Fruit fly (Drosophila melanogaster): ENCODE measurements around the gene Hsp60A.

Gene Hsp60A

dm6 chrX:11108845-11109450 lies 666 bp downstream of the Hsp60A start (continued):
- TF ChIP-seq vnd (GFP tag; IDR thresholded peaks at IDR 0.05; ENCODE audit: partially characterized antibody), result no peak
- no peak for TF ChIP-seq Dek (tag; optimal IDR thresholded peaks at IDR 0.05)
- TF ChIP-seq pum (GFP tag; optimal IDR thresholded peaks at IDR 0.05), result no peak
- TF ChIP-seq Drgx (GFP tag; IDR thresholded peaks at IDR 0.05), result peak; percentile 16; the same call in 1 of the 2 replicates
- TF ChIP-seq CG4360 (GFP tag; IDR thresholded peaks at IDR 0.05), result no peak
- no peak for TF ChIP-seq CG8281 (tag; optimal IDR thresholded peaks at IDR 0.05)
- no peak for TF ChIP-seq CG43689 (GFP tag; IDR thresholded peaks at IDR 0.05)
- TF ChIP-seq croc (GFP tag; conservative IDR thresholded peaks at IDR 0.05), result no peak
- TF ChIP-seq CG14014 (GFP tag; IDR thresholded peaks at IDR 0.05), result peak; percentile 19; the same call in 1 of the 2 replicates
- no peak for TF ChIP-seq mld (GFP tag; IDR thresholded peaks at IDR 0.05; ENCODE audit: partially characterized antibody)
- no peak for TF ChIP-seq pho (GFP tag; optimal IDR thresholded peaks at IDR 0.05)
- TF ChIP-seq Vsx1 (GFP tag; optimal IDR thresholded peaks at IDR 0.05), result no peak
- TF ChIP-seq CG11456 (GFP tag; IDR thresholded peaks at IDR 0.05), result 0 out of 3 replicates have a peak, but pooled peaks have one; percentile 23
- peak in 1 of 2 experiments; percentile 31 for TF ChIP-seq bsh (GFP tag; optimal IDR thresholded peaks at IDR 0.05)
- TF ChIP-seq sc (optimal IDR thresholded peaks at IDR 0.05), result no peak
- no peak for TF ChIP-seq sc (GFP tag; optimal IDR thresholded peaks at IDR 0.05)
- TF ChIP-seq Neu2 (GFP tag; optimal IDR thresholded peaks at IDR 0.05; ENCODE audit: borderline replicate concordance), result no peak
- TF ChIP-seq CG16779 (GFP tag; IDR thresholded peaks at IDR 0.05), result no peak
- TF ChIP-seq CG31224 (GFP tag; IDR thresholded peaks at IDR 0.05), result no peak
- TF ChIP-seq HLH3B (GFP tag; IDR thresholded peaks at IDR 0.05), result peak; percentile 45
- no peak for TF ChIP-seq CG32767 (GFP tag; IDR thresholded peaks at IDR 0.05)
- TF ChIP-seq CG2120 (GFP tag; optimal IDR thresholded peaks at IDR 0.05), result peak; percentile 30
- no peak for TF ChIP-seq CG9797 (GFP tag; optimal IDR thresholded peaks at IDR 0.05)
- TF ChIP-seq CG14441 (GFP tag; IDR thresholded peaks at IDR 0.05), result peak; percentile 14; the same call in 1 of the 2 replicates
- TF ChIP-seq Sox102F (GFP tag; optimal IDR thresholded peaks at IDR 0.05), result no peak
- no peak for TF ChIP-seq CG12236 (GFP tag; optimal IDR thresholded peaks at IDR 0.05)
- TF ChIP-seq CG9215 (GFP tag; IDR thresholded peaks at IDR 0.05), result no peak
- TF ChIP-seq Adf1 (GFP tag; IDR thresholded peaks at IDR 0.05), result no peak
- TF ChIP-seq nerfin-1 (tag; optimal IDR thresholded peaks at IDR 0.05), result no peak
- TF ChIP-seq CG17612 (GFP tag; IDR thresholded peaks at IDR 0.05), result no peak
- TF ChIP-seq tll (GFP tag; optimal IDR thresholded peaks at IDR 0.05), result no peak
- no peak for TF ChIP-seq ab (GFP tag; optimal IDR thresholded peaks at IDR 0.05)
- TF ChIP-seq gcm2 (GFP tag; optimal IDR thresholded peaks at IDR 0.05), result no peak
- no peak for TF ChIP-seq pnt (GFP tag; optimal IDR thresholded peaks at IDR 0.05)
- TF ChIP-seq CG12071 (GFP tag; optimal IDR thresholded peaks at IDR 0.05), result no peak
- TF ChIP-seq dm (GFP tag; optimal IDR thresholded peaks at IDR 0.05), result peak; percentile 80
- no peak for TF ChIP-seq ara (GFP tag; IDR thresholded peaks at IDR 0.05)
- TF ChIP-seq GATAe (GFP tag; conservative IDR thresholded peaks at IDR 0.05), result no peak
- TF ChIP-seq CG31365 (tag; optimal IDR thresholded peaks at IDR 0.05), result peak; percentile 98
- TF ChIP-seq CG9817 (tag; optimal IDR thresholded peaks at IDR 0.05), result peak; percentile 6
- TF ChIP-seq Pdp1 (GFP tag; optimal IDR thresholded peaks at IDR 0.05), result peak in 1 of 2 experiments; percentile 68
- no peak for TF ChIP-seq hb (GFP tag; IDR thresholded peaks at IDR 0.05; ENCODE audit: partially characterized antibody)
- TF ChIP-seq NC2α (GFP tag; optimal IDR thresholded peaks at IDR 0.05), result no peak
- peak; percentile 5 for TF ChIP-seq cwo (GFP tag; optimal IDR thresholded peaks at IDR 0.05)
- TF ChIP-seq inv (GFP tag; IDR thresholded peaks at IDR 0.05; ENCODE audit: partially characterized antibody), result no peak
- TF ChIP-seq chinmo (GFP tag; IDR thresholded peaks at IDR 0.05; ENCODE audit: partially characterized antibody), result no peak
- TF ChIP-seq Sin3A (optimal IDR thresholded peaks at IDR 0.05), result no peak
- TF ChIP-seq Nf-YA (GFP tag; IDR thresholded peaks at IDR 0.05), result no peak
- peak; percentile 52 for TF ChIP-seq row (GFP tag; IDR thresholded peaks at IDR 0.05)
- TF ChIP-seq CG3726 (GFP tag; IDR thresholded peaks at IDR 0.05), result no peak
- TF ChIP-seq CG1647 (GFP tag; optimal IDR thresholded peaks at IDR 0.05), result no peak
